Fruit fly (Drosophila melanogaster) whole organism, prepupa: ENCODE data around the gene Fibp.

ENCODE experiments used
- CG7368 ChIP-seq: fragments of 200-800 bp; sonication (Bioruptor generic); optimal IDR thresholded peaks from 3 replicates; lab custom pipeline; 2016; ENCODE audit warnings: missing biosample characterization, missing genetic modification characterization
- CG8319 ChIP-seq: fragments of 200-800 bp; sonication (Bioruptor generic); optimal IDR thresholded peaks from 3 replicates; lab custom pipeline; 2016; ENCODE audit warnings: missing biosample characterization, missing genetic modification characterization
- Eip75B ChIP-seq: fragments of 200-800 bp; sonication (Bioruptor generic); optimal IDR thresholded peaks from 3 replicates; lab custom pipeline; 2016; ENCODE audit warnings: missing biosample characterization, missing genetic modification characterization
- Gug ChIP-seq: fragments of 200-800 bp; sonication (Bioruptor generic); IDR thresholded peaks from 2 replicates; pipeline ENCODE4 v1.3.6; 2022; ENCODE audit warnings: missing biosample characterization, missing genetic modification characterization
- Hr39 ChIP-seq: fragments of 200-800 bp; sonication (Bioruptor generic); optimal IDR thresholded peaks from 2 replicates; lab custom pipeline; 2016; ENCODE audit warnings: missing biosample characterization, missing genetic modification characterization
- Hr4 ChIP-seq: fragments of 200-800 bp; sonication (Bioruptor generic); optimal IDR thresholded peaks from 3 replicates; lab custom pipeline; 2016; ENCODE audit warnings: missing biosample characterization, missing genetic modification characterization
- Sox15 ChIP-seq: fragments of 200-800 bp; sonication (Bioruptor generic); optimal IDR thresholded peaks from 3 replicates; lab custom pipeline; 2016; ENCODE audit warnings: missing biosample characterization, missing genetic modification characterization
- acj6 ChIP-seq: fragments of 200-800 bp; sonication (Bioruptor generic); optimal IDR thresholded peaks from 3 replicates; lab custom pipeline; 2016; ENCODE audit warnings: missing biosample characterization, missing genetic modification characterization
- esn ChIP-seq: fragments of 200-800 bp; sonication (Bioruptor generic); optimal IDR thresholded peaks from 2 replicates; lab custom pipeline; 2016; ENCODE audit warnings: missing biosample characterization, mild to moderate bottlenecking, missing genetic modification characterization, moderate library complexity
- fd85E ChIP-seq: fragments of 200-800 bp; sonication (Bioruptor generic); optimal IDR thresholded peaks from 3 replicates; lab custom pipeline; 2016; ENCODE audit warnings: missing biosample characterization, missing genetic modification characterization
- lz ChIP-seq: fragments of 200-800 bp; sonication (Bioruptor generic); optimal IDR thresholded peaks from 3 replicates; lab custom pipeline; 2016; ENCODE audit warnings: missing biosample characterization, missing genetic modification characterization
- salr ChIP-seq, 2 experiments: fragments of 200-800 bp; sonication (Bioruptor generic); optimal IDR thresholded peaks; 3 replicates each; lab custom pipeline; 2016 to 2018; ENCODE audit warnings: missing biosample characterization in 2 of 2, missing genetic modification characterization in 2 of 2, mild to moderate bottlenecking in 1 of 2
- topi ChIP-seq: fragments of 200-800 bp; sonication (Bioruptor generic); optimal IDR thresholded peaks from 3 replicates; lab custom pipeline; 2016; ENCODE audit warnings: missing biosample characterization, missing genetic modification characterization

DNA sequence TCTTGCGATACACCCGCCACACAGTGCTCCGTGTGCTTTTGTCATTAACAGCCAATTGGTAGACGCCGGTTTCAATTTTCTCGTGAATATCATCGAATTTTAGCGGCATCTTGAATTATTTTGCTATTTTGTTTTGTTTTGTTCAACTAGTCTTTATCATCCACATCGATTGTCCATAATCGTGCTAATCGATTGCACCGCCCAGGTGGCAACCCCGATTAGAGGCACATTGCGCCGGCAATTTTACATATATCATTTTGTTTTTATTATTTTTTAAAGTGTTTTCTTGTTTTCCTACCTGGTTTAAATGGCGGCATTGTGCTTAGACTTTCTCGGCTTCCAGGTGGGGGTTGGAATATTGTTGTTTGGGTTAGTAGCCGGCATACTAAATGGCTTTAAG lies 11.9 kb downstream of the Fibp start, which contains the start of gene CG34116:
- TF ChIP-seq CG7368 (GFP tag; lab: Kevin White, UChicago) (no peak), CG8319 (GFP tag; lab: Kevin White, UChicago) (no peak), lz (GFP tag; lab: Kevin White, UChicago) (no peak), Hr39 (no peak), topi (GFP tag; lab: Kevin White, UChicago) (no peak), salr (GFP tag; optimal IDR thresholded peaks at IDR 0.05; lab: Kevin White, UChicago) (no peak), esn (GFP tag; lab: Kevin White, UChicago) (no peak), fd85E (GFP tag; lab: Kevin White, UChicago) (no peak), Eip75B (GFP tag; lab: Kevin White, UChicago) (no peak), acj6 (GFP tag; lab: Kevin White, UChicago) (no peak), Sox15 (GFP tag; lab: Kevin White, UChicago) (no peak), Hr4 (GFP tag; lab: Kevin White, UChicago) (no peak), Gug (no peak)
